Fruit fly (Drosophila melanogaster): ENCODE measurements around the gene Ddx56.
A peak's percentile ranks its signal among the peaks of the same experiment; 100 is the strongest.

Gene Ddx56

dm6 chrX:21368410-21368918 lies 19.3 kb downstream of the Ddx56 start (continued):
- TF ChIP-seq CG11456 (GFP tag; IDR thresholded peaks at IDR 0.05): no peak
- 0 out of 2 replicates have a peak, but pooled peaks have one; percentile 7 for TF ChIP-seq CG32772 (GFP tag; IDR thresholded peaks at IDR 0.05)
- TF ChIP-seq HHEX (GFP tag; optimal IDR thresholded peaks at IDR 0.05): no peak
- no peak for TF ChIP-seq CG12219 (GFP tag; optimal IDR thresholded peaks at IDR 0.05)
- TF ChIP-seq gfzf (GFP tag; optimal IDR thresholded peaks at IDR 0.05): no peak
- no peak for TF ChIP-seq CG7271 (tag; optimal IDR thresholded peaks at IDR 0.05)
- TF ChIP-seq CG6175 (GFP tag; IDR thresholded peaks at IDR 0.05): no peak
- no peak for TF ChIP-seq dimm (GFP tag; IDR thresholded peaks at IDR 0.05)
- TF ChIP-seq stwl (tag; optimal IDR thresholded peaks at IDR 0.05): peak; percentile 15
- no peak for TF ChIP-seq Kr (GFP tag; optimal IDR thresholded peaks at IDR 0.05)
- 0 out of 3 replicates have a peak, but pooled peaks have one; percentile 10 for TF ChIP-seq HLH4C (GFP tag; IDR thresholded peaks at IDR 0.05; ENCODE audit: partially characterized antibody)
- TF ChIP-seq HmgZ (tag; optimal IDR thresholded peaks at IDR 0.05): peak; percentile 36
- TF ChIP-seq Adf1 (GFP tag; IDR thresholded peaks at IDR 0.05): no peak
- TF ChIP-seq Doc3 (GFP tag; IDR thresholded peaks at IDR 0.05; ENCODE audit: partially characterized antibody): no peak
- TF ChIP-seq CG9215 (GFP tag; IDR thresholded peaks at IDR 0.05): no peak
- 0 out of 3 replicates have a peak, but pooled peaks have one; percentile 31 for TF ChIP-seq CG7357 (GFP tag; IDR thresholded peaks at IDR 0.05)
- no peak for TF ChIP-seq CG4820 (GFP tag; optimal IDR thresholded peaks at IDR 0.05)
- TF ChIP-seq ase (GFP tag; IDR thresholded peaks at IDR 0.05): 0 out of 3 replicates have a peak, but pooled peaks have one; percentile 21
- peak; percentile 95 for TF ChIP-seq sd (tag; optimal IDR thresholded peaks at IDR 0.05)
- TF ChIP-seq pzg (GFP tag; optimal IDR thresholded peaks at IDR 0.05): peak; percentile 17
- TF ChIP-seq Doc2 (GFP tag; IDR thresholded peaks at IDR 0.05): no peak
- TF ChIP-seq btn (GFP tag; optimal IDR thresholded peaks at IDR 0.05): no peak
- peak; percentile 74 for TF ChIP-seq CG1832 (GFP tag; optimal IDR thresholded peaks at IDR 0.05)
- TF ChIP-seq crol (GFP tag; IDR thresholded peaks at IDR 0.05): peak; percentile 73
- 0 out of 3 replicates have a peak, but pooled peaks have one; percentile 23 for TF ChIP-seq Aef1 (GFP tag; IDR thresholded peaks at IDR 0.05)
- no peak for TF ChIP-seq CG10431 (GFP tag; optimal IDR thresholded peaks at IDR 0.05)
- no peak for TF ChIP-seq CG13775 (GFP tag; optimal IDR thresholded peaks at IDR 0.05)
- TF ChIP-seq eyg (GFP tag; optimal IDR thresholded peaks at IDR 0.05): no peak
- TF ChIP-seq Mes4 (GFP tag; optimal IDR thresholded peaks at IDR 0.05): no peak
- no peak for TF ChIP-seq slbo (GFP tag; IDR thresholded peaks at IDR 0.05)
- no peak for TF ChIP-seq CG8281 (tag; optimal IDR thresholded peaks at IDR 0.05)
- TF ChIP-seq sna (GFP tag; IDR thresholded peaks at IDR 0.05; ENCODE audit: partially characterized antibody): 0 out of 2 replicates have a peak, but pooled peaks have one; percentile 37
- TF ChIP-seq toy (GFP tag; IDR thresholded peaks at IDR 0.05): no peak
- no peak for TF ChIP-seq CG9727 (GFP tag; optimal IDR thresholded peaks at IDR 0.05)
- TF ChIP-seq Opbp (GFP tag; IDR thresholded peaks at IDR 0.05; ENCODE audit: partially characterized antibody): no peak
- no peak for TF ChIP-seq Ssrp (tag; optimal IDR thresholded peaks at IDR 0.05)
- no peak for TF ChIP-seq oc (tag; optimal IDR thresholded peaks at IDR 0.05)
- TF ChIP-seq prd (optimal IDR thresholded peaks at IDR 0.05): no peak
- no peak for TF ChIP-seq prd (GFP tag; IDR thresholded peaks at IDR 0.05)
- TF ChIP-seq mld (GFP tag; IDR thresholded peaks at IDR 0.05; ENCODE audit: partially characterized antibody): no peak
- TF ChIP-seq NC2β (GFP tag; optimal IDR thresholded peaks at IDR 0.05): no peak
- no peak for TF ChIP-seq ERR (GFP tag; optimal IDR thresholded peaks at IDR 0.05)
- no peak for TF ChIP-seq CG6689 (GFP tag; IDR thresholded peaks at IDR 0.05)
- TF ChIP-seq inv (GFP tag; IDR thresholded peaks at IDR 0.05; ENCODE audit: partially characterized antibody): no peak
- no peak for TF ChIP-seq CrebB (tag; optimal IDR thresholded peaks at IDR 0.05)
- TF ChIP-seq CG15514 (GFP tag; optimal IDR thresholded peaks at IDR 0.05): no peak
- no peak for TF ChIP-seq CG3407 (GFP tag; optimal IDR thresholded peaks at IDR 0.05)
- TF ChIP-seq CG4854 (GFP tag; optimal IDR thresholded peaks at IDR 0.05): no peak
- TF ChIP-seq CG10366 (GFP tag; IDR thresholded peaks at IDR 0.05): no peak
- no peak for TF ChIP-seq CG9817 (tag; optimal IDR thresholded peaks at IDR 0.05)
- TF ChIP-seq pho (GFP tag; optimal IDR thresholded peaks at IDR 0.05): no peak
